Fruit fly (Drosophila melanogaster): ENCODE results near the gene Ref1.

DNA sequence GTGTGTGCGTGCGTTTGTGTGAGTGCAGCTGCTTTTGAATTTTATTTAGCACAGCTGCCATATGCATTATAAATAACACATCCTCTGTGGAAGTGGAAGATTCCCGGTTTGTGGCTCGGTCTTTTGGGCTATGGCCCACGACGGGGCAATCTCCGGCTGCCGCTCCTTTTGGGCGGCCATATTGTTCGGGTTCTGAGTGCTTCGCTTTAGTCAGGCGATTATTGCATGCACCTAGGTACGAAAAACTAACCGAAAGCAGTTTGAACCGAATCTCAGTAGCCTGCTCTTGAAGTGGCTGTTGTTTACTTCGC, 5.1 kb downstream of the Ref1 start:
- TF ChIP-seq pan (optimal IDR thresholded peaks at IDR 0.05) (no peak), psq (optimal IDR thresholded peaks at IDR 0.05) (no peak), EcR (GFP tag; optimal IDR thresholded peaks at IDR 0.05) (no peak), CG8478 (optimal IDR thresholded peaks at IDR 0.05) (no peak), Dll (optimal IDR thresholded peaks at IDR 0.05) (no peak), usp (GFP tag; optimal IDR thresholded peaks at IDR 0.05) (no peak)
